Fruit fly (Drosophila melanogaster) whole organism, wandering third instar larva: ENCODE results near the gene CG10226.

ENCODE experiments used
- Abd-B ChIP-seq: fragments of >200 bp; optimal IDR thresholded peaks from 2 replicates; lab custom pipeline; 2017; ENCODE audit warnings: missing biosample characterization, missing genetic modification characterization
- CG32264 ChIP-seq: fragments of 200-800 bp; sonication (Bioruptor generic); optimal IDR thresholded peaks from 2 replicates; lab custom pipeline; 2016; ENCODE audit warnings: missing biosample characterization, missing genetic modification characterization
- CG9705 ChIP-seq: fragments of 200-800 bp; sonication (Bioruptor generic); optimal IDR thresholded peaks from 2 replicates; lab custom pipeline; 2018; ENCODE audit warnings: missing biosample characterization, mild to moderate bottlenecking, missing genetic modification characterization
- CrebA ChIP-seq: fragments of 200-800 bp; sonication (Bioruptor generic); optimal IDR thresholded peaks from 2 replicates; lab custom pipeline; 2016; ENCODE audit warnings: missing biosample characterization, mild to moderate bottlenecking, missing genetic modification characterization, borderline replicate concordance
- Dfd ChIP-seq: fragments of >200 bp; optimal IDR thresholded peaks from 2 replicates; lab custom pipeline; 2017; ENCODE audit warnings: missing biosample characterization, missing genetic modification characterization
- Dif ChIP-seq: fragments of 200-275, 200-300 bp; sonication (Bioruptor generic); optimal IDR thresholded peaks from 2 replicates; lab custom pipeline; 2018; ENCODE audit warnings: missing biosample characterization, missing genetic modification characterization; ENCODE audit not compliant: partially characterized antibody
- GATAd ChIP-seq: sonication (Bioruptor generic); optimal IDR thresholded peaks from 2 replicates; lab custom pipeline; 2016; ENCODE audit warnings: missing biosample characterization, missing genetic modification characterization
- HLH106 ChIP-seq: fragments of 200-800 bp; optimal IDR thresholded peaks from 3 replicates; lab custom pipeline; 2019; ENCODE audit warnings: missing biosample characterization, mild to moderate bottlenecking, missing genetic modification characterization, moderate library complexity
- Hnf4 ChIP-seq: fragments of 200-800 bp; sonication (Bioruptor generic); optimal IDR thresholded peaks from 2 replicates; lab custom pipeline; 2016; ENCODE audit warnings: missing biosample characterization, mild to moderate bottlenecking, missing genetic modification characterization
- Hr78 ChIP-seq: fragments of >200 bp; optimal IDR thresholded peaks from 2 replicates; lab custom pipeline; 2017; ENCODE audit warnings: missing biosample characterization, missing genetic modification characterization
- Hr83 ChIP-seq: fragments of 200-300 bp; sonication (Bioruptor generic); optimal IDR thresholded peaks from 2 replicates; lab custom pipeline; 2016; ENCODE audit warnings: missing biosample characterization, mild to moderate bottlenecking, missing genetic modification characterization, moderate library complexity; ENCODE audit not compliant: poor library complexity, severe bottlenecking
- Jra ChIP-seq: sonication (Bioruptor generic); optimal IDR thresholded peaks from 2 replicates; lab custom pipeline; 2016; ENCODE audit warnings: missing biosample characterization, missing genetic modification characterization
- Mio ChIP-seq: sonication (Bioruptor generic); optimal IDR thresholded peaks from 2 replicates; lab custom pipeline; 2016; ENCODE audit warnings: missing biosample characterization, missing genetic modification characterization
- Myc ChIP-seq: fragments of >200 bp; optimal IDR thresholded peaks from 2 replicates; lab custom pipeline; 2017
- N ChIP-seq: fragments of >200 bp; optimal IDR thresholded peaks from 2 replicates; lab custom pipeline; 2018; ENCODE audit warnings: missing biosample characterization, missing external identifiers, missing genetic modification characterization
- OdsH ChIP-seq: fragments of 200-800 bp; sonication (Bioruptor generic); optimal IDR thresholded peaks from 2 replicates; lab custom pipeline; 2016; ENCODE audit warnings: missing biosample characterization, mild to moderate bottlenecking, missing genetic modification characterization
- Rel ChIP-seq, 2 experiments: fragments of 200-800 bp; sonication (Bioruptor generic) in 1 of 2; optimal IDR thresholded peaks; 2 replicates in 1 of 2; 3 replicates in 1 of 2; lab custom pipeline; 2016 to 2019; ENCODE audit warnings: mild to moderate bottlenecking in 2 of 2, missing biosample characterization in 2 of 2, missing genetic modification characterization in 2 of 2, moderate library complexity in 1 of 2
- Sp1 ChIP-seq: fragments of 200-800 bp; sonication (Bioruptor generic); optimal IDR thresholded peaks from 3 replicates; lab custom pipeline; 2019; ENCODE audit warnings: missing biosample characterization, mild to moderate bottlenecking, missing genetic modification characterization, moderate library complexity
- Vsx2 ChIP-seq: fragments of 200-300, 225-300 bp; sonication (Bioruptor generic); optimal IDR thresholded peaks from 2 replicates; lab custom pipeline; 2018; ENCODE audit warnings: missing biosample characterization, missing genetic modification characterization; ENCODE audit not compliant: partially characterized antibody
- br ChIP-seq: fragments of 200-800 bp; sonication (Bioruptor generic); optimal IDR thresholded peaks from 2 replicates; lab custom pipeline; 2016; ENCODE audit warnings: missing biosample characterization, missing genetic modification characterization
- brk ChIP-seq: fragments of 200-800 bp; sonication (Bioruptor generic); optimal IDR thresholded peaks from 2 replicates; lab custom pipeline; 2016; ENCODE audit warnings: missing biosample characterization, mild to moderate bottlenecking, missing genetic modification characterization
- dl ChIP-seq, 2 experiments: fragments of 175-275, 200-275 bp in 1 of 2; fragments of 200-275 bp in 1 of 2; sonication (Bioruptor generic); optimal IDR thresholded peaks; lab custom pipeline; 2018; ENCODE audit warnings: mild to moderate bottlenecking in 2 of 2, missing biosample characterization in 2 of 2, missing genetic modification characterization in 2 of 2, moderate library complexity in 2 of 2; ENCODE audit not compliant: partially characterized antibody in 2 of 2, insufficient read depth in 1 of 2
- dmrt93B ChIP-seq: fragments of 200-800 bp; sonication (Bioruptor generic); optimal IDR thresholded peaks from 2 replicates; lab custom pipeline; 2018; ENCODE audit warnings: missing biosample characterization, mild to moderate bottlenecking, missing genetic modification characterization
- dsf ChIP-seq: sonication (Bioruptor generic); optimal IDR thresholded peaks from 2 replicates; lab custom pipeline; 2016; ENCODE audit warnings: missing biosample characterization, missing genetic modification characterization, borderline replicate concordance
- ey ChIP-seq: fragments of 200-800 bp; sonication (Bioruptor generic); optimal IDR thresholded peaks from 2 replicates; lab custom pipeline; 2016; ENCODE audit warnings: missing biosample characterization, missing genetic modification characterization
- foxo ChIP-seq, 2 experiments: fragments of 200-800 bp; sonication (Bioruptor generic); optimal IDR thresholded peaks; 2 replicates in 1 of 2; 3 replicates in 1 of 2; lab custom pipeline; 2016 to 2017; ENCODE audit warnings: missing biosample characterization in 2 of 2, missing genetic modification characterization in 2 of 2
- fru ChIP-seq: fragments of 200-800 bp; sonication (Bioruptor generic); optimal IDR thresholded peaks from 3 replicates; lab custom pipeline; 2016; ENCODE audit warnings: missing biosample characterization, mild to moderate bottlenecking, missing genetic modification characterization
- h ChIP-seq: fragments of 200-800 bp; sonication (Bioruptor generic); optimal IDR thresholded peaks from 3 replicates; lab custom pipeline; 2016; ENCODE audit warnings: missing biosample characterization, mild to moderate bottlenecking, missing genetic modification characterization
- jim ChIP-seq: fragments of 175-275, 200-325 bp; sonication (Bioruptor generic); optimal IDR thresholded peaks from 2 replicates; lab custom pipeline; 2016; ENCODE audit warnings: missing biosample characterization, mild to moderate bottlenecking, missing genetic modification characterization
- lola ChIP-seq: fragments of >200 bp; optimal IDR thresholded peaks from 2 replicates; lab custom pipeline; 2017; ENCODE audit warnings: missing biosample characterization, missing genetic modification characterization
- pan ChIP-seq: fragments of >200 bp; optimal IDR thresholded peaks from 2 replicates; lab custom pipeline; 2017
- psq ChIP-seq: fragments of 200-800 bp; sonication (Bioruptor generic); optimal IDR thresholded peaks from 3 replicates; lab custom pipeline; 2017; ENCODE audit warnings: missing biosample characterization, mild to moderate bottlenecking, missing genetic modification characterization, moderate library complexity
- rgr ChIP-seq: fragments of 200-800 bp; sonication (Bioruptor generic); optimal IDR thresholded peaks from 3 replicates; lab custom pipeline; 2016; ENCODE audit warnings: missing biosample characterization, mild to moderate bottlenecking, missing genetic modification characterization
- sage ChIP-seq: fragments of 200-800 bp; sonication (Bioruptor generic); optimal IDR thresholded peaks from 2 replicates; lab custom pipeline; 2016; ENCODE audit warnings: missing biosample characterization, mild to moderate bottlenecking, missing genetic modification characterization
- sv ChIP-seq: fragments of 200-800 bp; sonication (Bioruptor generic); optimal IDR thresholded peaks from 3 replicates; lab custom pipeline; 2016; ENCODE audit warnings: missing biosample characterization, missing genetic modification characterization
- tai ChIP-seq: sonication (Bioruptor generic); optimal IDR thresholded peaks from 2 replicates; lab custom pipeline; 2016; ENCODE audit warnings: missing biosample characterization, missing genetic modification characterization
- usp ChIP-seq: fragments of >200 bp; optimal IDR thresholded peaks from 2 replicates; lab custom pipeline; 2017; ENCODE audit warnings: missing biosample characterization, missing genetic modification characterization
- woc ChIP-seq: sonication (Bioruptor generic); optimal IDR thresholded peaks from 2 replicates; lab custom pipeline; 2016; ENCODE audit warnings: missing biosample characterization, mild to moderate bottlenecking, missing genetic modification characterization

Gene CG10226

DNA sequence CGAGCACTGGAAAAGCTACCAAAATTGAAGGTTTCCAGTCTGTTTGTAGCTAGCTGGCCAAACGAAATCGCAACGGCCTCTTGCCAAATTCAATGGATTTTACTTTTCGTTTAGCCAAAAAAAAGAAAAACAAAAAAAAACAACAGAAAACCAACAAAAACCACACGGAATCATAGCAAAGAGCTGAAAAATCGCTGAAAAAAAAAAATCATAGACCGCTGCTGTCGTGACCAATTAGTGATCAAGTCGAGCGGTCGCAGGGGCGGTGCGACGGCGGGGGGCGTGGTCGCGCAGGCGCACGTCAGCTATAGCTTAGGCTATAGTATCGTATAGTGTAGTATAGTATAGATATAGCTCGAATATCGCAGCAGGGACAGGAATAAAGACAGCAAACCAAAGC is 35.1 kb upstream of the CG10226 start:
- TF ChIP-seq lola (no peak), tai (GFP tag; lab: Kevin White, UChicago) (no peak), brk (GFP tag; lab: Kevin White, UChicago) (no peak), ey (GFP tag; lab: Kevin White, UChicago) (no peak), rgr (GFP tag; lab: Kevin White, UChicago) (no peak), br (GFP tag; lab: Kevin White, UChicago) (no peak), GATAd (GFP tag; lab: Kevin White, UChicago) (no peak)

DNA sequence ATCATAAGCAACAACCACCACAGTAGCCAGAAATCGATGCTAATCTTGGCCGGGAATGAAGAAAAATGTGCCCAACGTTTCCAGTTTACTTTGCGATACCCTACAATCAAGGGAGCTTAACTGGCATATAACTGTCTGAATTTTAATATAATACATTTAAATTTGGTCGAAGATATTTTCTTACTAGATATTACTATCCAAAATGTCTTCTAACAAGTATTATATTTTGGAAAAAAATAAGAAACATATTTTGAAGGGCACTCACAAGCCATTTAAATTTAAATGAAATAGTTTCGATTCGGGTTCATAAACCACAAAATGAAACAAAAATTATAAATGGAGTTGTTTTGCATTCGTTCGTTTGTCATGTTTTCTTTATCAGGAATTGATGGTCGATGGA is 30.4 kb upstream of the CG10226 start:
- no peak for TF ChIP-seq jim (GFP tag; lab: Kevin White, UChicago)
- no peak for TF ChIP-seq Jra (GFP tag; lab: Kevin White, UChicago)
- no peak for TF ChIP-seq Myc (lab: Kevin White, UChicago)
- peak in 1 of 2 experiments; percentile 62 for TF ChIP-seq foxo (GFP tag; optimal IDR thresholded peaks at IDR 0.05; lab: Kevin White, UChicago)
- TF ChIP-seq N (GFP tag; lab: Kevin White, UChicago): no peak
- no peak for TF ChIP-seq CG9705 (GFP tag; lab: Kevin White, UChicago)
- no peak for TF ChIP-seq GATAd (GFP tag; lab: Kevin White, UChicago)
- TF ChIP-seq Sp1 (GFP tag; lab: Kevin White, UChicago): peak; percentile 31
- TF ChIP-seq Rel (GFP tag; optimal IDR thresholded peaks at IDR 0.05; lab: Kevin White, UChicago): no peak
- no peak for TF ChIP-seq Rel (tag; optimal IDR thresholded peaks at IDR 0.05; lab: Kevin White, UChicago)
- no peak for TF ChIP-seq pan (lab: Kevin White, UChicago)
- TF ChIP-seq fru (GFP tag; lab: Kevin White, UChicago): peak; percentile 55
- TF ChIP-seq OdsH (GFP tag; lab: Kevin White, UChicago): peak; percentile 48
- peak; percentile 35 for TF ChIP-seq rgr (GFP tag; lab: Kevin White, UChicago)
- no peak for TF ChIP-seq lola
- TF ChIP-seq Dfd (GFP tag; lab: Kevin White, UChicago): no peak
- TF ChIP-seq dmrt93B (GFP tag; lab: Kevin White, UChicago): no peak
- TF ChIP-seq Mio (GFP tag; lab: Kevin White, UChicago): no peak
- TF ChIP-seq br (GFP tag; lab: Kevin White, UChicago): no peak
- no peak for TF ChIP-seq Dif (GFP tag; lab: Kevin White, UChicago)
- no peak for TF ChIP-seq CrebA (GFP tag; lab: Kevin White, UChicago)
- TF ChIP-seq sage: no peak
- TF ChIP-seq h (GFP tag; lab: Kevin White, UChicago): peak; percentile 52
- no peak for TF ChIP-seq sv (GFP tag; lab: Kevin White, UChicago)
- TF ChIP-seq dsf: no peak
- no peak for TF ChIP-seq usp
- TF ChIP-seq dl (GFP tag; optimal IDR thresholded peaks at IDR 0.05; lab: Kevin White, UChicago; ENCODE audit: insufficient read depth in 1 of 2, partially characterized antibody in 2 of 2): no peak
- peak; percentile 25 for TF ChIP-seq woc
- peak; percentile 27 for TF ChIP-seq ey (GFP tag; lab: Kevin White, UChicago)
- no peak for TF ChIP-seq Abd-B (GFP tag; lab: Kevin White, UChicago)
- no peak for TF ChIP-seq Hr83 (GFP tag; lab: Kevin White, UChicago)
- peak; percentile 41 for TF ChIP-seq HLH106 (tag; lab: Kevin White, UChicago)
- no peak for TF ChIP-seq CG32264 (GFP tag; lab: Kevin White, UChicago)
- TF ChIP-seq Hnf4 (GFP tag; lab: Kevin White, UChicago): peak; percentile 28
- TF ChIP-seq tai (GFP tag; lab: Kevin White, UChicago): no peak
- no peak for TF ChIP-seq Vsx2 (GFP tag; lab: Kevin White, UChicago)
- peak; percentile 18 for TF ChIP-seq brk (GFP tag; lab: Kevin White, UChicago)
- no peak for TF ChIP-seq Hr78 (GFP tag; lab: Kevin White, UChicago)
- peak; percentile 27 for TF ChIP-seq psq (GFP tag; lab: Kevin White, UChicago)
- TF ChIP-seq, all 38 proteins: peak for 12
